Worm (Caenorhabditis elegans): Measurements from ENCODE around the gene F01G4.6.

F01G4.6 gene

DNA sequence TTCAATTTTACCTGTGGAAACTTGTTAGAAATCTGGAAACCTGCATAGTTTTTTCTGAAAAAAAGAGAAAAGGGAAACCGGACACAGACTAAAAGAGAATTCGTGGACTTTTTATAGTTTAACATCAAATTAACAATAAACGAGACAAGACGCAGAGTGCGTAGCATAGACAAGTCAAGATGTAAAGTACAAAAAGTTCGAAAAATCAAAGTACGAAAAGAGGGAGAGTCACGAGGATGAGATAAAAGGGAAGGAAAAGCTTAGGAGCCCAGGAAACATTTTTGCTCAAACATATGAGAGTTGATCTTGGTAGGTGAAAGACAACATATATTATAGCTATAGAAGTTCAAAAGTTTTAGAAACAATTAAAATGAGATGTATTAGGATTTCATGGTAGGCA is 51.5 kb downstream of the F01G4.6 start, which contains the start of gene M7.12:
M7.12 (minus strand) TSS at position 188 of the 400 bp plus-strand sequence.
- no peak for TF ChIP-seq nhr-76 (tag; optimal IDR thresholded peaks at IDR 0.05)
- no peak for TF ChIP-seq nhr-2 (tag; optimal IDR thresholded peaks at IDR 0.05)
- TF ChIP-seq nhr-12 (tag; optimal IDR thresholded peaks at IDR 0.05): no peak
- no peak for TF ChIP-seq tbx-8 (GFP tag; optimal IDR thresholded peaks at IDR 0.05)

Data from whole organism, mixed stage, embryonic.